Fruit fly (Drosophila melanogaster): ENCODE measurements around the gene CG14442.

DNA sequence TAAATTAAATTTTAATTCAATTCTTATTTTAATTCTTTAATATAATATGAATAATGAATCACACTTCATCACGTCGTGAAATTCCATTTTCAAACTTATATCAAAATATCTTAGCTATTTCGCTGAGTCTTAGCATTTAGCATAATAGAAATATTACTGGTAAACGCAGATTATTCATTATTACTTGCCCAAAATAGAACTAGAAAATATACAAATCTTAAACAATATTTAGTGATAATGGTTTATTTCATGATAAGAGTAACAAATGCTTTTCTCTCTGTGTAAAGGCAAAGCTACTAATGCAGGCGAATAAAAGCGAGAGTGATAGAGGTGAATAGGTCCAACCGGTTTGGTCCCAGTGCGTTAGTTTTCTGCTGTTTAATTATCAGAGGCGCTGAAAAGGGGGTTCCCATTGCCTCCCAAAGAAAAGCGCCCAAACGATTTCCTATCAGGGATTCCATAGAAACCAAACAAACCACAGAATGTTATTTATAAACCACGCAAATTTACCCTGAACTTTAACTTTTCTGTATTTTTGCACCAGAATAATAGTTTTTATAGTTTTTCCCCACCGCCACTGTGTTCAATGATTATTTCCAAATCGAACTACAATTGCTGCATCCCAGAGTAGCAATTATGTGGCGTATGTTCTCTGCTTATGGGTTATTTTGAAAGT is 31.8 kb downstream of the CG14442 start:
- no peak for TF ChIP-seq CG5204 (GFP tag; optimal IDR thresholded peaks at IDR 0.05)
- TF ChIP-seq ovo (GFP tag; optimal IDR thresholded peaks at IDR 0.05): no peak
- no peak for TF ChIP-seq tj (GFP tag; optimal IDR thresholded peaks at IDR 0.05)
- TF ChIP-seq Hr96 (GFP tag; optimal IDR thresholded peaks at IDR 0.05): no peak
- TF ChIP-seq CG33017 (tag; optimal IDR thresholded peaks at IDR 0.05): no peak
- TF ChIP-seq pad (GFP tag; optimal IDR thresholded peaks at IDR 0.05): no peak
- TF ChIP-seq CG14711 (tag; optimal IDR thresholded peaks at IDR 0.05): no peak

All from whole organism, adult.